Worm (Caenorhabditis elegans): ENCODE measurements around the gene F42A10.9.

ce11 chrIII:6216833-6217466, 52.6 kb downstream of the F42A10.9 start, which contains the start of gene hot-4:
- TF ChIP-seq snpc-4 (GFP tag; optimal IDR thresholded peaks at IDR 0.05) (no peak), snpc-4 (tag; optimal IDR thresholded peaks at IDR 0.05) (no peak), nfyb-1 (GFP tag; IDR thresholded peaks at IDR 0.05) (no peak), nhr-27 (tag; optimal IDR thresholded peaks at IDR 0.05) (no peak), mxl-1 (tag; optimal IDR thresholded peaks at IDR 0.05) (no peak), repo-1 (tag; optimal IDR thresholded peaks at IDR 0.05) (no peak), him-1 (tag; optimal IDR thresholded peaks at IDR 0.05) (no peak), mes-4 (tag; optimal IDR thresholded peaks at IDR 0.05) (no peak), hlh-12 (tag; optimal IDR thresholded peaks at IDR 0.05) (no peak), aptf-2 (GFP tag; conservative IDR thresholded peaks at IDR 0.05) (no peak), lin-26 (GFP tag; IDR thresholded peaks at IDR 0.05) (no peak), sea-2 (GFP tag; IDR thresholded peaks at IDR 0.05) (no peak), ceh-27 (GFP tag; optimal IDR thresholded peaks at IDR 0.05) (no peak), sptf-2 (GFP tag; optimal IDR thresholded peaks at IDR 0.05) (no peak)

Measured in whole organism, young adult.